Worm (Caenorhabditis elegans) whole organism, young adult: ENCODE measurements around the gene C28H8.3.

Source experiments
- B0019.2 ChIP-seq: fragments of 200-800 bp; sonication (Bioruptor generic); conservative IDR thresholded peaks from 2 replicates; pipeline ENCODE4 v1.3.6; 2022; ENCODE audit warnings: missing genetic modification reagents, missing genetic modification characterization, missing compliant biosample characterization
- B0035.1 ChIP-seq: sonication (generic microtip); optimal IDR thresholded peaks from 2 replicates; lab custom pipeline; 2016; ENCODE audit warnings: missing genetic modification characterization, mild to moderate bottlenecking, missing compliant biosample characterization, missing genotype, missing genetic modification reagents
- F23B12.7 ChIP-seq: sonication (generic microtip); optimal IDR thresholded peaks from 2 replicates; lab custom pipeline; 2017; ENCODE audit warnings: missing genetic modification characterization, mild to moderate bottlenecking, missing compliant biosample characterization, antibody characterized with exemption, moderate library complexity; ENCODE audit not compliant: insufficient read depth
- F37B4.10 ChIP-seq: fragments of 200-800 bp; sonication (Bioruptor generic); IDR thresholded peaks from 2 replicates; pipeline ENCODE4 v1.3.6; 2022; ENCODE audit warnings: missing genetic modification characterization, missing compliant biosample characterization
- F55B11.4 ChIP-seq: sonication (generic microtip); optimal IDR thresholded peaks from 2 replicates; lab custom pipeline; 2016; ENCODE audit warnings: missing compliant biosample characterization, missing genetic modification characterization, borderline replicate concordance; ENCODE audit not compliant: insufficient read depth
- K11D2.4 ChIP-seq: fragments of 200-800 bp; sonication (Bioruptor generic); IDR thresholded peaks from 2 replicates; pipeline ENCODE4 v1.3.6; 2022; ENCODE audit warnings: missing genetic modification reagents, missing genetic modification characterization, missing compliant biosample characterization
- K12H6.12 ChIP-seq: fragments of 200-800 bp; sonication (Bioruptor generic); optimal IDR thresholded peaks from 2 replicates; lab custom pipeline; 2018; ENCODE audit warnings: mild to moderate bottlenecking, missing genetic modification characterization, missing compliant biosample characterization
- T26A5.8 ChIP-seq: sonication (generic microtip); optimal IDR thresholded peaks from 2 replicates; lab custom pipeline; 2016; ENCODE audit warnings: missing genetic modification characterization, missing compliant biosample characterization
- Y56A3A.18 ChIP-seq: fragments of 200-800 bp; sonication (Bioruptor generic); IDR thresholded peaks from 2 replicates; pipeline ENCODE4 v1.3.6; 2022; ENCODE audit warnings: missing genetic modification reagents, missing genetic modification characterization, missing compliant biosample characterization
- ZK185.1 ChIP-seq: sonication (generic microtip); optimal IDR thresholded peaks from 2 replicates; lab custom pipeline; 2016; ENCODE audit warnings: mild to moderate bottlenecking, missing genetic modification characterization, missing compliant biosample characterization; ENCODE audit not compliant: poor library complexity, severe bottlenecking
- akir-1 ChIP-seq: fragments of 200-800 bp; sonication (Bioruptor generic); optimal IDR thresholded peaks from 2 replicates; lab custom pipeline; 2018; ENCODE audit warnings: mild to moderate bottlenecking, missing genetic modification characterization, moderate library complexity, missing compliant biosample characterization
- ama-1 ChIP-seq, 3 experiments: fragments of 150-350 bp in 1 of 3; sonication (generic microtip) in 2 of 3; optimal IDR thresholded peaks; 2 replicates each; lab custom pipeline; 2014 to 2018; ENCODE audit warnings: missing biosample characterization in 2 of 3, missing genetic modification characterization in 2 of 3, missing genetic modification reagents in 2 of 3
- atf-7 ChIP-seq: sonication (generic microtip); optimal IDR thresholded peaks from 2 replicates; lab custom pipeline; 2017; ENCODE audit warnings: mild to moderate bottlenecking, missing genetic modification characterization, missing compliant biosample characterization
- athp-1 ChIP-seq: sonication (generic microtip); optimal IDR thresholded peaks from 2 replicates; lab custom pipeline; 2017; ENCODE audit warnings: mild to moderate bottlenecking, missing genetic modification characterization, missing compliant biosample characterization
- attf-5 ChIP-seq: fragments of 200-800 bp; sonication (Bioruptor generic); optimal IDR thresholded peaks from 2 replicates; lab custom pipeline; 2018; ENCODE audit warnings: mild to moderate bottlenecking, missing genetic modification characterization, missing compliant biosample characterization
- attf-6 ChIP-seq: fragments of 200-800 bp; sonication (Bioruptor generic); IDR thresholded peaks from 2 replicates; pipeline ENCODE4 v1.3.6; 2022; ENCODE audit warnings: missing genetic modification reagents, missing genetic modification characterization, missing compliant biosample characterization
- cebp-1 ChIP-seq, 2 experiments: fragments of 200-800 bp in 1 of 2; sonication (Bioruptor generic) in 1 of 2; sonication (generic microtip) in 1 of 2; IDR thresholded peaks in 1 of 2; optimal IDR thresholded peaks in 1 of 2; 2 replicates each; pipeline versions ENCODE4 v1.3.6 to Lab custom; 2017 to 2022; ENCODE audit warnings: missing compliant biosample characterization in 2 of 2, missing genetic modification characterization in 2 of 2, mild to moderate bottlenecking in 1 of 2, missing genetic modification reagents in 1 of 2, moderate library complexity in 1 of 2
- cebp-2 ChIP-seq: fragments of 200-800 bp; sonication (Bioruptor generic); IDR thresholded peaks from 2 replicates; pipeline ENCODE4 v1.3.6; 2022; ENCODE audit warnings: missing genetic modification characterization, missing compliant biosample characterization
- chd-7 ChIP-seq: sonication (generic microtip); optimal IDR thresholded peaks from 2 replicates; lab custom pipeline; 2016; ENCODE audit warnings: mild to moderate bottlenecking, missing genetic modification characterization, moderate library complexity, missing compliant biosample characterization
- dox-1 ChIP-seq: fragments of 200-800 bp; sonication (Bioruptor generic); IDR thresholded peaks from 2 replicates; pipeline ENCODE4 v1.3.6; 2022; ENCODE audit warnings: missing genetic modification reagents, missing genetic modification characterization, missing compliant biosample characterization
- dpff-1 ChIP-seq: sonication (generic microtip); optimal IDR thresholded peaks from 2 replicates; lab custom pipeline; 2017; ENCODE audit warnings: mild to moderate bottlenecking, missing genetic modification characterization, missing compliant biosample characterization
- egl-18 ChIP-seq: fragments of 200-800 bp; sonication (Bioruptor generic); IDR thresholded peaks from 2 replicates; pipeline ENCODE4 v1.3.6; 2022; ENCODE audit warnings: missing genetic modification reagents, missing genetic modification characterization, missing compliant biosample characterization
- egl-44 ChIP-seq: fragments of 200-800 bp; sonication (Bioruptor generic); IDR thresholded peaks from 2 replicates; pipeline ENCODE4 v1.3.6; 2022; ENCODE audit warnings: missing genetic modification reagents, missing genetic modification characterization, missing compliant biosample characterization
- gei-17 ChIP-seq: fragments of 200-800 bp; sonication (Bioruptor generic); optimal IDR thresholded peaks from 2 replicates; lab custom pipeline; 2018; ENCODE audit warnings: mild to moderate bottlenecking, missing genetic modification characterization, missing compliant biosample characterization
- him-1 ChIP-seq: sonication (generic microtip); optimal IDR thresholded peaks from 2 replicates; lab custom pipeline; 2016; ENCODE audit warnings: missing genotype, missing genetic modification reagents, missing genetic modification characterization, missing compliant biosample characterization
- hlh-26 ChIP-seq: fragments of 200-800 bp; sonication (Bioruptor generic); conservative IDR thresholded peaks from 2 replicates; pipeline ENCODE4 v1.3.6; 2022; ENCODE audit warnings: missing genetic modification reagents, missing genetic modification characterization, missing compliant biosample characterization
- hmg-1.2 ChIP-seq: fragments of 200-800 bp; sonication (Bioruptor generic); IDR thresholded peaks from 2 replicates; pipeline ENCODE4 v1.3.6; 2022; ENCODE audit warnings: missing genetic modification reagents, missing genetic modification characterization, missing compliant biosample characterization
- let-607 ChIP-seq, 2 experiments: fragments of 200-800 bp in 1 of 2; sonication (Bioruptor generic) in 1 of 2; sonication (generic microtip) in 1 of 2; optimal IDR thresholded peaks; 2 replicates each; lab custom pipeline; 2016 to 2018; ENCODE audit warnings: mild to moderate bottlenecking in 2 of 2, missing compliant biosample characterization in 2 of 2, missing genetic modification characterization in 2 of 2, moderate library complexity in 2 of 2, missing genotype in 1 of 2
- lin-26 ChIP-seq: fragments of 200-800 bp; sonication (Bioruptor generic); IDR thresholded peaks from 2 replicates; pipeline ENCODE4 v1.3.6; 2022; ENCODE audit warnings: missing genetic modification reagents, missing genetic modification characterization, missing compliant biosample characterization
- lin-54 ChIP-seq: fragments of 200-800 bp; sonication (Bioruptor generic); optimal IDR thresholded peaks from 2 replicates; lab custom pipeline; 2018; ENCODE audit warnings: mild to moderate bottlenecking, missing genetic modification characterization, missing compliant biosample characterization
- lsy-27 ChIP-seq: sonication (generic microtip); optimal IDR thresholded peaks from 2 replicates; lab custom pipeline; 2017; ENCODE audit warnings: missing genetic modification characterization, mild to moderate bottlenecking, missing compliant biosample characterization, antibody characterized with exemption, missing genotype, borderline replicate concordance; ENCODE audit not compliant: insufficient read depth
- madf-3 ChIP-seq: fragments of 200-800 bp; sonication (Bioruptor generic); IDR thresholded peaks from 2 replicates; pipeline ENCODE4 v1.3.6; 2022; ENCODE audit warnings: missing genetic modification reagents, missing genetic modification characterization, missing compliant biosample characterization
- mcd-1 ChIP-seq: fragments of 200-800 bp; sonication (Bioruptor generic); IDR thresholded peaks from 2 replicates; pipeline ENCODE4 v1.3.6; 2022; ENCODE audit warnings: missing genetic modification reagents, missing genetic modification characterization, missing compliant biosample characterization
- mel-28 ChIP-seq: sonication (generic microtip); optimal IDR thresholded peaks from 2 replicates; lab custom pipeline; 2016; ENCODE audit warnings: borderline replicate concordance, mild to moderate bottlenecking, missing genetic modification characterization, missing compliant biosample characterization
- mes-4 ChIP-seq: sonication (generic microtip); optimal IDR thresholded peaks from 2 replicates; lab custom pipeline; 2016; ENCODE audit warnings: missing genotype, missing genetic modification characterization, missing compliant biosample characterization
- nfya-1 ChIP-seq: sonication (generic microtip); optimal IDR thresholded peaks from 2 replicates; lab custom pipeline; 2017; ENCODE audit warnings: antibody characterized with exemption, missing compliant biosample characterization, missing genetic modification characterization, borderline replicate concordance; ENCODE audit not compliant: insufficient read depth
- nhr-179 ChIP-seq: sonication (generic microtip); optimal IDR thresholded peaks from 2 replicates; lab custom pipeline; 2016; ENCODE audit warnings: mild to moderate bottlenecking, missing genetic modification characterization, missing compliant biosample characterization
- nhr-80 ChIP-seq: sonication (generic microtip); optimal IDR thresholded peaks from 2 replicates; lab custom pipeline; 2016; ENCODE audit warnings: missing genetic modification characterization, missing compliant biosample characterization
- rcor-1 ChIP-seq: fragments of 200-800 bp; sonication (Bioruptor generic); IDR thresholded peaks from 2 replicates; pipeline ENCODE4 v1.3.6; 2022; ENCODE audit warnings: missing genetic modification reagents, missing genetic modification characterization, missing compliant biosample characterization
- repo-1 ChIP-seq: sonication (generic microtip); optimal IDR thresholded peaks from 2 replicates; lab custom pipeline; 2017; ENCODE audit warnings: mild to moderate bottlenecking, missing genetic modification characterization, missing compliant biosample characterization
- tlf-1 ChIP-seq: fragments of 200-800 bp; sonication (Bioruptor generic); optimal IDR thresholded peaks from 2 replicates; lab custom pipeline; 2018; ENCODE audit warnings: mild to moderate bottlenecking, missing genetic modification characterization, missing compliant biosample characterization
- xnd-1 ChIP-seq: sonication (generic microtip); optimal IDR thresholded peaks from 2 replicates; lab custom pipeline; 2016; ENCODE audit warnings: missing genotype, missing genetic modification reagents, missing genetic modification characterization, missing compliant biosample characterization
- ztf-18 ChIP-seq: sonication (generic microtip); optimal IDR thresholded peaks from 2 replicates; lab custom pipeline; 2016; ENCODE audit warnings: missing genotype, mild to moderate bottlenecking, missing genetic modification characterization, missing compliant biosample characterization

The C28H8.3 gene

ce11 chrIII:5914717-5915116, 6.2 kb downstream of the C28H8.3 start (continued):
- TF ChIP-seq egl-18 (GFP tag; lab: Robert Waterston, UW): no peak
- no peak for TF ChIP-seq K11D2.4 (GFP tag; lab: Robert Waterston, UW)
- TF ChIP-seq B0035.1 (tag; lab: Kevin White, UChicago): no peak
- TF ChIP-seq athp-1: no peak
- TF ChIP-seq gei-17 (GFP tag; lab: Kevin White, UChicago): no peak
- TF ChIP-seq mes-4 (tag; lab: Kevin White, UChicago): peak; percentile 1
- TF ChIP-seq dpff-1 (tag; lab: Kevin White, UChicago): no peak
- no peak for TF ChIP-seq K12H6.12
- TF ChIP-seq him-1 (tag; lab: Kevin White, UChicago): no peak
- no peak for TF ChIP-seq hlh-26
- TF ChIP-seq ztf-18: no peak
- TF ChIP-seq attf-6: no peak
- TF ChIP-seq mel-28 (tag; lab: Kevin White, UChicago): no peak
- TF ChIP-seq egl-44 (GFP tag; lab: Robert Waterston, UW): no peak
- peak; percentile 77 to 79 for TF ChIP-seq let-607 (tag; optimal IDR thresholded peaks at IDR 0.05; lab: Kevin White, UChicago)
- TF ChIP-seq nhr-179: no peak
- no peak for TF ChIP-seq F55B11.4 (tag; lab: Kevin White, UChicago)

ce11 chrIII:5915926-5916325, 7.4 kb downstream of the C28H8.3 start:
- TF ChIP-seq dox-1 (GFP tag; lab: Robert Waterston, UW) (peak; percentile 55), nhr-80 (tag; lab: Kevin White, UChicago) (peak; percentile 88), hmg-1.2 (0 out of 2 replicates have a peak, but pooled peaks have one; percentile 6), madf-3 (GFP tag; lab: Robert Waterston, UW) (no peak), ZK185.1 (tag; lab: Kevin White, UChicago) (peak; percentile 2)

- TF ChIP-seq repo-1 (tag; lab: Kevin White, UChicago) (peak; percentile 53), madf-3 (GFP tag; lab: Robert Waterston, UW) (no peak), xnd-1 (tag; lab: Kevin White, UChicago) (no peak), cebp-1 (GFP tag; IDR thresholded peaks at IDR 0.05; lab: Robert Waterston, UW) (peak; percentile 87), cebp-1 (tag; optimal IDR thresholded peaks at IDR 0.05; lab: Kevin White, UChicago) (peak; percentile 86), lin-54 (no peak), akir-1 (GFP tag; lab: Kevin White, UChicago) (no peak), B0019.2 (no peak), attf-5 (GFP tag; lab: Kevin White, UChicago) (peak; percentile 26), ama-1 (optimal IDR thresholded peaks at IDR 0.05; lab: Kevin White, UChicago) (no peak), ama-1 (GFP tag; optimal IDR thresholded peaks at IDR 0.05; lab: Kevin White, UChicago) (no peak), lin-26 (GFP tag; lab: Robert Waterston, UW) (no peak), nhr-80 (tag; lab: Kevin White, UChicago) (peak; percentile 62), mcd-1 (GFP tag; lab: Robert Waterston, UW) (no peak), F55B11.4 (tag; lab: Kevin White, UChicago) (no peak), hlh-26 (no peak), tlf-1 (GFP tag; lab: Kevin White, UChicago) (peak; percentile 44), cebp-2 (no peak), F23B12.7 (tag; lab: Kevin White, UChicago) (no peak), chd-7 (tag; lab: Kevin White, UChicago) (peak; percentile 8), atf-7 (tag; lab: Kevin White, UChicago) (no peak), rcor-1 (GFP tag; lab: Robert Waterston, UW) (no peak), nfya-1 (tag; lab: Kevin White, UChicago) (no peak), hmg-1.2 (peak; percentile 19; the same call in 1 of the 2 replicates), Y56A3A.18 (GFP tag; lab: Robert Waterston, UW) (0 out of 2 replicates have a peak, but pooled peaks have one; percentile 15), gei-17 (GFP tag; lab: Kevin White, UChicago) (no peak), lsy-27 (tag; lab: Kevin White, UChicago) (no peak), F37B4.10 (GFP tag; lab: Robert Waterston, UW) (no peak), T26A5.8 (tag; lab: Kevin White, UChicago) (no peak)
Measured at ce11 chrIII:5917365-5917958, 9.0 kb downstream of the C28H8.3 start.
